Worm (Caenorhabditis elegans) whole organism, L3 larva: ENCODE measurements around the gene K08D8.6.

Experiments used
- ama-1 ChIP-seq: fragments of 150-350 bp; optimal IDR thresholded peaks from 2 replicates; lab custom pipeline; 2018
- elt-3 ChIP-seq, 3 experiments: fragments of 150-350 bp in 1 of 3; sonication (generic microtip) in 2 of 3; optimal IDR thresholded peaks; 2 replicates in 2 of 3; 4 replicates in 1 of 3; lab custom pipeline; 2014 to 2017; ENCODE audit warnings: missing biosample characterization in 3 of 3, missing genetic modification characterization in 3 of 3
- lin-15B ChIP-seq: fragments of 150-350 bp; optimal IDR thresholded peaks from 2 replicates; lab custom pipeline; 2014; ENCODE audit warnings: missing biosample characterization, missing genetic modification characterization
- nhr-23 ChIP-seq: fragments of 150-350 bp; optimal IDR thresholded peaks from 2 replicates; lab custom pipeline; 2014; ENCODE audit warnings: missing biosample characterization, missing genetic modification reagents, missing genetic modification characterization
- sea-2 ChIP-seq: fragments of 150-350 bp; sonication (generic microtip); optimal IDR thresholded peaks from 4 replicates; lab custom pipeline; 2014; ENCODE audit warnings: missing biosample characterization, missing genetic modification reagents, missing genetic modification characterization
- skn-1 ChIP-seq: fragments of 150-350 bp; optimal IDR thresholded peaks from 2 replicates; lab custom pipeline; 2014; ENCODE audit warnings: missing biosample characterization, missing genetic modification characterization
- snpc-4 ChIP-seq: fragments of 150-350 bp; optimal IDR thresholded peaks from 2 replicates; lab custom pipeline; 2014; ENCODE audit warnings: missing biosample characterization, missing genetic modification characterization

ce11 chrIV:12901602-12902001, 11.3 kb upstream of the K08D8.6 start:
- TF ChIP-seq ama-1 (no peak), sea-2 (GFP tag; lab: Kevin White, UChicago) (no peak), nhr-23 (tag; lab: Kevin White, UChicago) (no peak), skn-1 (tag; lab: Kevin White, UChicago) (no peak), snpc-4 (tag; lab: Kevin White, UChicago) (no peak), lin-15B (no peak), elt-3 (tag; optimal IDR thresholded peaks at IDR 0.05; lab: Kevin White, UChicago) (no peak)
